Worm (Caenorhabditis elegans) whole organism, L4/young adult: Measurements from ENCODE around the gene C13G5.2.

ENCODE experiments used
- W03F9.2 ChIP-seq: fragments of 150-350 bp; optimal IDR thresholded peaks from 2 replicates; lab custom pipeline; 2014; ENCODE audit warnings: missing biosample characterization, missing genetic modification characterization
- him-1 ChIP-seq: sonication (generic microtip); optimal IDR thresholded peaks from 2 replicates; lab custom pipeline; 2016; ENCODE audit warnings: missing genotype, missing genetic modification reagents, missing genetic modification characterization, missing compliant biosample characterization

DNA sequence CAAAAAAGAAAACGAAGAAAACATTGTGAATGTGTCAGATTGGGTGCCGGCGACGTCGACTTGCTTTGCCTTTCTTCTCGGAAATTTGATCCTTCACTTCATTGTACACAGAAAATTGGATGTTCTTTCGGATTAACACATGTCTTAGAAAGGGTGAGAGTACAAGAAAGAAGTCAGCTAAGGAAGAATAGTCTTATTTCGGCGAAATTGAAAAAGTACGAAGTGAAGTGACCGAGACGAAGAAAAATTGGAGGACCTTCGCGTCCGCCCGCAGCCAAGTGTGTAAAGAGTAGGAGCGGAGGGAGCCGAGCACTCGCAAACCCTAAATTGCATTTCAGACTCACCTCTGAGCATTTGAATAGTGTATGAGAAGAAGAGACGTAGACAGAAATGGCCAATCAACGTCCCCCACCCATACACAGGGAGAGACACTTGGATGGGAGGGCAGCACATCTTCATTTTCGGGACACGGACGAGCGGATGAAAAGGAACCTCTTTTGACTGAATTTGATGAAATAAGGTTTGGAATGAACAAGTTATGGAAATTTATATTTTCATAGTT is 29.6 kb downstream of the C13G5.2 start, which contains the start of gene glr-1:
- TF ChIP-seq him-1 (no peak), W03F9.2 (tag; lab: Kevin White, UChicago) (no peak)
